Worm (Caenorhabditis elegans): ENCODE measurements around the gene H28G03.2.

ce11 chrX:5216063-5216462 lies 10.5 kb downstream of the H28G03.2 start, which contains the start of gene hrpa-2:
- TF ChIP-seq pha-4 (tag; optimal IDR thresholded peaks at IDR 0.05) (no peak), pha-2 (tag; optimal IDR thresholded peaks at IDR 0.05) (no peak), ama-1 (optimal IDR thresholded peaks at IDR 0.05) (no peak), sox-2 (GFP tag; IDR thresholded peaks at IDR 0.05) (no peak), nhr-11 (tag; optimal IDR thresholded peaks at IDR 0.05) (no peak), dve-1 (tag; optimal IDR thresholded peaks at IDR 0.05) (no peak)

Data from whole organism, late embryonic.